Worm (Caenorhabditis elegans): ENCODE data around the gene heh-1.

ce11 chrIII:3179855-3180254, 19.5 kb downstream of the heh-1 start:
- TF ChIP-seq nhr-11 (tag; optimal IDR thresholded peaks at IDR 0.05) (no peak), ces-1 (GFP tag; optimal IDR thresholded peaks at IDR 0.05) (no peak), fkh-10 (GFP tag; optimal IDR thresholded peaks at IDR 0.05) (no peak), unc-62 (GFP tag; optimal IDR thresholded peaks at IDR 0.05 in 1 of 2) (no peak), unc-62 (tag; optimal IDR thresholded peaks at IDR 0.05) (no peak)

Measured in whole organism, L4 larva.